Fruit fly (Drosophila melanogaster): ENCODE data around the gene mtTFB1.

mtTFB1 gene

dm6 chr3L:11703579-11703978 lies 5.2 kb upstream of the mtTFB1 start (continued):
- TF ChIP-seq cwo (GFP tag; optimal IDR thresholded peaks at IDR 0.05) (peak; percentile 22), Abd-B (GFP tag; optimal IDR thresholded peaks at IDR 0.05) (no peak), Hr78 (GFP tag; optimal IDR thresholded peaks at IDR 0.05) (peak in 1 of 2 experiments; percentile 18)

DNA sequence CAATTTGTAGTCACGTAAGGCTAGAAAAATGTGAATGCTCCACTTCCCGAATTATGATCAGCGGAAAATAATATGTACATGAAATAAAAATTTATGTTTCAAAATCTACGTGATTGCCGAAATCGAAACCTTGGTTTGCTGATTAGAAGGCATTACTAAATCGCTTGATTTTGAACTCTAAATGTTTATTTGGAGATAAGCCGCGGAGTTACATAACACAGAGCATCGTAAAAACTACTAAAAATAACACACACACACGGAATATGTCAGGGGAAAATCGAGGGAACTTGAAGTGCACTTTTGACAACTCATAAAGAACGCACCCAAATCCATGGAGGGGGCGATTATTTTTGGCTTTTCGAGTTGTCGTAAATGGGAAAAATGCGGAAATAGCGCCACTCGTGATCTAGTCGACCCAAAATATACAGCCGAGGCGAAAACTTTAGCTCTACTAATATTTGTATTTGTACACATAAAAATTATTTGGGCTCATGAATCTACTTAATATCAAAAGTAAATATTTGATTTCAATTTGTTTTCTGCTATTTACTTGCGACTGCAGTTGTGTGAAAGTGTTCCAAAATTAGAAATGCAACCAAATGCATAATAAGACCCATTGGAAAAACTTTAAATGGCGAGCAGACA lies 3.8 kb upstream of the mtTFB1 start:
- no peak for TF ChIP-seq CG4707 (GFP tag; optimal IDR thresholded peaks at IDR 0.05)
- no peak for TF ChIP-seq jigr1 (GFP tag; IDR thresholded peaks at IDR 0.05)
- peak in 1 of 2 experiments; percentile 92 for TF ChIP-seq Pdp1 (GFP tag; optimal IDR thresholded peaks at IDR 0.05)
- no peak for TF ChIP-seq B-H1 (GFP tag; IDR thresholded peaks at IDR 0.05)
- peak in 1 of 2 experiments; percentile 50 for TF ChIP-seq Eip74EF (GFP tag; optimal IDR thresholded peaks at IDR 0.05)
- TF ChIP-seq h (optimal IDR thresholded peaks at IDR 0.05) = no peak
- peak; percentile 65 for TF ChIP-seq CG11696 (GFP tag; IDR thresholded peaks at IDR 0.05)
- no peak for TF ChIP-seq mam (GFP tag; optimal IDR thresholded peaks at IDR 0.05)
- TF ChIP-seq row (GFP tag; IDR thresholded peaks at IDR 0.05) = peak; percentile 8; the same call in 1 of the 3 replicates
- no peak for TF ChIP-seq CG31365 (tag; optimal IDR thresholded peaks at IDR 0.05)
- TF ChIP-seq CG9932 (GFP tag; IDR thresholded peaks at IDR 0.05) = no peak
- TF ChIP-seq BEAF-32 (GFP tag; optimal IDR thresholded peaks at IDR 0.05) = no peak
- peak; percentile 3 for TF ChIP-seq CG15514 (GFP tag; optimal IDR thresholded peaks at IDR 0.05)
- TF ChIP-seq PHDP (tag; optimal IDR thresholded peaks at IDR 0.05) = no peak

DNA sequence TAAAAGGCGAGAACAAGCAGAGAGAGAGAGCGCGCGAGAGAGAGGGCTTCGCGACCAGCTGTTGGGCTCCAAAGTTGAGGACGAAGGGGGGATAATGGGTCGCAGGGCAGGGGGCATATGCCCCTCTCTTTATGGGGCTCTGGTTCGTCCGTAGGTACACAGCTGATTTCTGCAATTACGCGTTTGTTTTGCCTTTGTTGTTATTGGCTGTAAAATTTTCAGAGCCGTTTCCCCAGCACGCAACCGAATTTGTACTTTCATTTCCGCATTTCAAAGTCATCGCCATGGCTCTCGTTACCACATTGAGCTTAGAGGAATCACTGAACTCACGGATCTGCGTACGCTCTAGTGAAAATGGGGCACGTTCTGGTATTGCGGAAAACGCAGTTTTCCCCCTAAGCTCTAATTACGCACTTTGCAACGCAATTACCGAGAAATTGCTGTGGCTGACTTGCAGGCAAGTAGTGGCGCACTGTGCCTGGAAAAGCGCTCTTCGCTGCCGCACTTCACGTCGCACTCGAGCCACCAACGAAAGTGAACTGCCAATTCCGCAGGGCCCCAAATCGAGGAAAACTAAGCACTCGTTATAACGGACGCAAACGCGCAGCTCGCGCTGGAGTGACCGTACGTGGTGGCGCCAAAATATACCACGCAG lies 674 bp upstream of the mtTFB1 start, which contains the start of gene CG11658:
CG11658 (minus strand) TSS at position 576 of the 655 bp plus-strand sequence.
- TF ChIP-seq az2 (GFP tag; optimal IDR thresholded peaks at IDR 0.05) = no peak
- no peak for TF ChIP-seq pan (optimal IDR thresholded peaks at IDR 0.05)
- TF ChIP-seq pan (GFP tag; optimal IDR thresholded peaks at IDR 0.05 in 1 of 2, IDR thresholded peaks at IDR 0.05 in 1 of 2) = peak in 1 of 2 experiments; percentile 19
- TF ChIP-seq Hmx (GFP tag; optimal IDR thresholded peaks at IDR 0.05) = no peak
- peak; percentile 38; the same call in 1 of the 2 replicates for TF ChIP-seq Drgx (GFP tag; IDR thresholded peaks at IDR 0.05)
- TF ChIP-seq CG12769 (tag; optimal IDR thresholded peaks at IDR 0.05) = peak; percentile 80
- peak; percentile 8; the same call in 1 of the 3 replicates for TF ChIP-seq Dbx (GFP tag; IDR thresholded peaks at IDR 0.05)
- peak; percentile 57 for TF ChIP-seq kni (GFP tag; optimal IDR thresholded peaks at IDR 0.05)
- TF ChIP-seq Med (GFP tag) = peak; percentile 57
- peak; percentile 26 for TF ChIP-seq Max (GFP tag; optimal IDR thresholded peaks at IDR 0.05)
- TF ChIP-seq pros (GFP tag; optimal IDR thresholded peaks at IDR 0.05) = no peak
- peak; percentile 64; the same call in 1 of the 3 replicates for TF ChIP-seq CG34422 (GFP tag; IDR thresholded peaks at IDR 0.05)
- TF ChIP-seq CG8290 (GFP tag; optimal IDR thresholded peaks at IDR 0.05) = no peak
- TF ChIP-seq CG8290 (tag; optimal IDR thresholded peaks at IDR 0.05) = peak in 1 of 2 experiments; percentile 39
- no peak for TF ChIP-seq Side (GFP tag; optimal IDR thresholded peaks at IDR 0.05)
- TF ChIP-seq grau (tag; optimal IDR thresholded peaks at IDR 0.05) = peak; percentile 73
- TF ChIP-seq sug (tag; optimal IDR thresholded peaks at IDR 0.05) = peak; percentile 15
- TF ChIP-seq CG17328 (GFP tag; IDR thresholded peaks at IDR 0.05) = peak; percentile 4; the same call in 1 of the 2 replicates
- peak; percentile 42 for TF ChIP-seq NFAT (GFP tag; IDR thresholded peaks at IDR 0.05)
- no peak for TF ChIP-seq CG8388 (GFP tag; optimal IDR thresholded peaks at IDR 0.05)
- peak; percentile 9 for TF ChIP-seq CG1603 (tag; optimal IDR thresholded peaks at IDR 0.05)
- peak; percentile 13 for TF ChIP-seq kah (GFP tag; optimal IDR thresholded peaks at IDR 0.05)
- TF ChIP-seq CG13287 (GFP tag; IDR thresholded peaks at IDR 0.05; ENCODE audit: partially characterized antibody) = peak; percentile 46
- TF ChIP-seq CG3838 (GFP tag; optimal IDR thresholded peaks at IDR 0.05) = no peak
- peak; percentile 65; the same call in 1 of the 2 replicates for TF ChIP-seq CG16779 (GFP tag; IDR thresholded peaks at IDR 0.05)
- 0 out of 3 replicates have a peak, but pooled peaks have one; percentile 5 for TF ChIP-seq ase (GFP tag; IDR thresholded peaks at IDR 0.05)
- TF ChIP-seq Optix (GFP tag; IDR thresholded peaks at IDR 0.05) = 0 out of 3 replicates have a peak, but pooled peaks have one; percentile 24
- no peak for TF ChIP-seq gt (GFP tag; IDR thresholded peaks at IDR 0.05)
- TF ChIP-seq Dek (tag; optimal IDR thresholded peaks at IDR 0.05) = peak; percentile 39

Data from whole organism, embryonic.